Worm (Caenorhabditis elegans) whole organism, early embryonic: ENCODE results near the gene Y39A1A.10.

ENCODE experiments used
- B0310.2 ChIP-seq: sonication (generic microtip); optimal IDR thresholded peaks from 2 replicates; lab custom pipeline; 2016; ENCODE audit warnings: mild to moderate bottlenecking, missing genetic modification characterization, missing compliant biosample characterization
- F13C5.2 ChIP-seq: sonication (generic microtip); optimal IDR thresholded peaks from 2 replicates; lab custom pipeline; 2017; ENCODE audit warnings: mild to moderate bottlenecking, missing genetic modification characterization, inconsistent platforms, missing compliant biosample characterization
- aly-1 ChIP-seq: sonication (generic microtip); optimal IDR thresholded peaks from 2 replicates; lab custom pipeline; 2016; ENCODE audit warnings: missing genetic modification characterization, missing compliant biosample characterization
- ama-1 ChIP-seq: fragments of 150-350 bp; optimal IDR thresholded peaks from 2 replicates; lab custom pipeline; 2014
- flt-1 ChIP-seq: fragments of 200-800 bp; sonication (Bioruptor generic); IDR thresholded peaks from 2 replicates; pipeline ENCODE4 v1.3.6; 2022; ENCODE audit warnings: missing genetic modification characterization, missing compliant biosample characterization
- scrt-1 ChIP-seq: fragments of 200-800 bp; sonication (Bioruptor generic); IDR thresholded peaks from 2 replicates; pipeline ENCODE4 v1.3.6; 2022; ENCODE audit warnings: missing genetic modification characterization, missing compliant biosample characterization
- tbx-11 ChIP-seq: fragments of 200-800 bp; sonication (Bioruptor generic); IDR thresholded peaks from 2 replicates; pipeline ENCODE4 v1.3.6; 2022; ENCODE audit warnings: missing genetic modification characterization, missing compliant biosample characterization

DNA sequence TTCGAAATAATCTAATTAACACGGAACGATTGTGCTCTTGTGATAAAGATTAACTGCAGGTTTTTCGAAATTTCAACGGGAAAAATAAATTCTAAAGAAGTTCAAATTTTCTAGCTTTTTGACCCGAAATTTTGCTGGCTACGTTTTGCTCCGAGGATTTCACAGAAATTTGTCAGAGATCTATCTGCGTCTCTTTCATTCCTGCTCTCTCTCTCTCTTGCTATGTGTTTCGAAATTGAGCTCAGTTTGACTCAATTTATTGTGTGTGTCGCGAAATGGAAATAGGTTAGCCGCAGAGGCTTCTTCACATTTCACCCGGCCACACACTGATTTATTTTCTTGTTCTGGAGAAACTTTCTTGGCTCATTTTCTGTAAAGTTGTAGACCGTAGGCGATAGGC, 25.1 kb downstream of the Y39A1A.10 start:
- no peak for TF ChIP-seq scrt-1 (GFP tag; lab: Robert Waterston, UW)
- TF ChIP-seq tbx-11, result no peak
- no peak for TF ChIP-seq aly-1 (tag; lab: Kevin White, UChicago)
- TF ChIP-seq F13C5.2 (tag; lab: Kevin White, UChicago), result no peak
- no peak for TF ChIP-seq ama-1 (lab: Kevin White, UChicago)
- no peak for TF ChIP-seq flt-1
- TF ChIP-seq B0310.2 (tag; lab: Kevin White, UChicago), result no peak
